Fruit fly (Drosophila melanogaster): Measurements from ENCODE around the gene dnd.
A peak's percentile ranks its signal among the peaks of the same experiment; 100 is the strongest.

Gene dnd

DNA sequence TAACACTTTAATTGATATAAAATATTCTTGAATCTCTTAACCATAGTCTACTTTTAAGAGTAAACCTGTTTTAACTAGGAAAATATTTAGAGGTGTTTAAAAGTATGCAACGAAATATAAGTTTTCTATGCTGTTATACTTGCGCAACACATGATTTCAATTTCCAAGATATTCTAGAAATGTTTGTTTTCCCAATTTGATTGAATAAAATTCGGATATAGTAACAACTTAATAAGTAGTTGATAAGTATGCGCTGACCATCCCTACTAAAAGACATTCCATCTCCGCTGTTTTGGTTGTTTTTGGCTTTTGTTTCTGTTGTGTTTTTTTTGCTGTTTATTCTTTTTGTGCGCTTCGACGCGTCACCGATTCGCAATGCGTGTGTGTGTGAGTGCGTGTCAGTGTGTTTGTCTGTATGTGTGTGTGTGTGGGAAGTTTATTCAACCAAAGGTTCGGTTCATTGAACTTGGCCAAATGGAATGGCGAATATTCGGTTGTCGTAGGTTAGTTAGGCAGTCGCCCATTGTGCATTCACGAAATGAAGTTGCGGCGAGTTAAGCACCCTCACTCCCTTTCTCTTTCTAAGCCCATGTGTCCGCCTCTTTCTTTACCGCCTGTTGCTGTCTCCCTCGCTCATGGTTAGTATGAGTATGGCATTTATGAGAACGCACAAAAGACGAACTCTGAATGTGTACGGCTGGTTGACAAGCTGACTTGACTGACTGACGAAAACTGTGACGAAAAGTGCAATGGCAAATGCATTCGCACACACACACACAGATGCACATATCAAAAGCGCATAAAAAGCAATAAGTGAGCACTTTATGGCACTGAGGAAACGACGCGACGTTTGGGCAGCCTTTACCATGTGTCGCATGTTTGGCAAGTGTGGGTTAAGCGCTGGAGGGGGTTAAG lies 9.1 kb upstream of the dnd start (continued):
- TF ChIP-seq Sox102F (GFP tag; optimal IDR thresholded peaks at IDR 0.05) (no peak), Hr4 (GFP tag; optimal IDR thresholded peaks at IDR 0.05) (no peak), Hr39 (GFP tag; optimal IDR thresholded peaks at IDR 0.05) (peak; percentile 47), Sox14 (GFP tag; optimal IDR thresholded peaks at IDR 0.05) (peak; percentile 6), svp (GFP tag) (peak; percentile 74), Blimp-1 (GFP tag; optimal IDR thresholded peaks at IDR 0.05) (peak; percentile 55), Sox15 (GFP tag; optimal IDR thresholded peaks at IDR 0.05) (no peak), OdsH (GFP tag; optimal IDR thresholded peaks at IDR 0.05) (peak; percentile 40), dsx (GFP tag; optimal IDR thresholded peaks at IDR 0.05; ENCODE audit: poor library complexity, severe bottlenecking) (peak; percentile 10), CG11902 (GFP tag; optimal IDR thresholded peaks at IDR 0.05) (peak; percentile 12), CG32006 (GFP tag; optimal IDR thresholded peaks at IDR 0.05) (peak; percentile 43), CG34406 (GFP tag; optimal IDR thresholded peaks at IDR 0.05) (peak; percentile 21), CG8119 (GFP tag; IDR thresholded peaks at IDR 0.05) (no peak), CG3032 (tag; optimal IDR thresholded peaks at IDR 0.05) (peak; percentile 24), Eip93F (GFP tag; optimal IDR thresholded peaks at IDR 0.05) (peak; percentile 1), Gug (GFP tag; IDR thresholded peaks at IDR 0.05) (no peak), CG8632 (GFP tag; optimal IDR thresholded peaks at IDR 0.05) (peak; percentile 17), ss (GFP tag; optimal IDR thresholded peaks at IDR 0.05) (peak in 1 of 2 experiments; percentile 33), Eip75B (GFP tag; optimal IDR thresholded peaks at IDR 0.05) (no peak), Ets96B (tag; optimal IDR thresholded peaks at IDR 0.05) (peak; percentile 2)

DNA sequence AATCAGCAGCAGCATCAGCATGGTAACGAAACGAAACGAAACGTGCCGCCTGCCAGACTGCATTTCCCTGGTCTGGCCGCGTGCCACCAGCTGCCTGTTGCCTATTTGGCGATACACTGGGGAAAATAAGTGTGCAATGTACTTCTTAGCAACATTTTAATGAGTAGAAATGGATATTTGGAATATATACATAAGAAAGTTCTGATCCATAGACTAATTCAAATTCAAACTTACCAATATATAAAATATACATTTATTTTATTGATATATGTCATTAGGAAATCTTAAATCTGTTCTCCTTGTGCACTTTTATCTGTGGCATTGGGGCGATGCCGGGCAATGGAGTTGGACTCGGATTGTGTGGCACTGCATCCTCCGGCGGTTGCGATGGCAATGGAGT lies 6.8 kb upstream of the dnd start:
- TF ChIP-seq Sox14 (GFP tag; optimal IDR thresholded peaks at IDR 0.05) (peak; percentile 57), Hr39 (GFP tag; optimal IDR thresholded peaks at IDR 0.05) (no peak), CG6163 (GFP tag; IDR thresholded peaks at IDR 0.05) (peak; percentile 88), fkh (GFP tag; optimal IDR thresholded peaks at IDR 0.05) (no peak), Ets96B (tag; optimal IDR thresholded peaks at IDR 0.05) (peak; percentile 88), CG3032 (tag; optimal IDR thresholded peaks at IDR 0.05) (peak; percentile 83), CG16779 (tag; optimal IDR thresholded peaks at IDR 0.05) (peak; percentile 70), CG31627 (GFP tag; optimal IDR thresholded peaks at IDR 0.05) (no peak), CG8319 (GFP tag; optimal IDR thresholded peaks at IDR 0.05) (peak; percentile 48), acj6 (GFP tag; optimal IDR thresholded peaks at IDR 0.05) (peak; percentile 70), ss (GFP tag; optimal IDR thresholded peaks at IDR 0.05) (peak; percentile 79 to 80), CG7368 (GFP tag; optimal IDR thresholded peaks at IDR 0.05) (peak; percentile 12), cyc (GFP tag; optimal IDR thresholded peaks at IDR 0.05) (no peak), Sox102F (GFP tag; optimal IDR thresholded peaks at IDR 0.05) (no peak), CG34406 (GFP tag; optimal IDR thresholded peaks at IDR 0.05) (peak; percentile 51), salr (GFP tag; optimal IDR thresholded peaks at IDR 0.05) (peak; percentile 36 to 88), CG32006 (GFP tag; optimal IDR thresholded peaks at IDR 0.05) (peak; percentile 96), topi (GFP tag; optimal IDR thresholded peaks at IDR 0.05) (peak; percentile 12), dac (GFP tag; optimal IDR thresholded peaks at IDR 0.05) (peak; percentile 81), Ets21C (GFP tag; optimal IDR thresholded peaks at IDR 0.05) (no peak), OdsH (GFP tag; optimal IDR thresholded peaks at IDR 0.05) (peak; percentile 80), CG15336 (GFP tag; IDR thresholded peaks at IDR 0.05) (peak; percentile 92), CG4318 (GFP tag; optimal IDR thresholded peaks at IDR 0.05) (peak; percentile 89), pdm3 (GFP tag; optimal IDR thresholded peaks at IDR 0.05) (peak; percentile 69), esn (GFP tag; optimal IDR thresholded peaks at IDR 0.05) (peak; percentile 14), CG8632 (GFP tag; optimal IDR thresholded peaks at IDR 0.05) (peak; percentile 58), achi (GFP tag; optimal IDR thresholded peaks at IDR 0.05) (peak; percentile 84), CG11294 (GFP tag; IDR thresholded peaks at IDR 0.05) (peak; percentile 65), Hr4 (GFP tag; optimal IDR thresholded peaks at IDR 0.05) (peak; percentile 90), CG6792 (GFP tag; optimal IDR thresholded peaks at IDR 0.05) (peak; percentile 45), CG6854 (GFP tag; optimal IDR thresholded peaks at IDR 0.05) (no peak), Smox (GFP tag; optimal IDR thresholded peaks at IDR 0.05) (no peak), CG8119 (GFP tag; IDR thresholded peaks at IDR 0.05) (peak; percentile 94), spab (GFP tag; optimal IDR thresholded peaks at IDR 0.05) (peak; percentile 79), Eip93F (GFP tag; optimal IDR thresholded peaks at IDR 0.05) (no peak), CG1621 (tag; optimal IDR thresholded peaks at IDR 0.05) (peak; percentile 73), CG3919 (GFP tag; optimal IDR thresholded peaks at IDR 0.05) (peak; percentile 81), eg (GFP tag; IDR thresholded peaks at IDR 0.05) (peak; percentile 88), Sox15 (GFP tag; optimal IDR thresholded peaks at IDR 0.05) (peak; percentile 15), dsx (GFP tag; optimal IDR thresholded peaks at IDR 0.05; ENCODE audit: poor library complexity, severe bottlenecking) (peak; percentile 86), Hr38 (GFP tag; optimal IDR thresholded peaks at IDR 0.05) (no peak)
